Worm (Caenorhabditis elegans) whole organism, late embryonic: ENCODE results near the gene ceh-90.

ENCODE experiments used
- F13H6.1 ChIP-seq: sonication (generic microtip); optimal IDR thresholded peaks from 2 replicates; lab custom pipeline; 2016; ENCODE audit warnings: missing genetic modification characterization, missing compliant biosample characterization
- ama-1 ChIP-seq: fragments of 150-350 bp; optimal IDR thresholded peaks from 2 replicates; lab custom pipeline; 2014
- ceh-14 ChIP-seq: sonication (generic microtip); optimal IDR thresholded peaks from 2 replicates; lab custom pipeline; 2016; ENCODE audit warnings: missing genotype, missing genetic modification characterization, missing compliant biosample characterization
- ceh-22 ChIP-seq: sonication (generic microtip); optimal IDR thresholded peaks from 2 replicates; lab custom pipeline; 2017; ENCODE audit warnings: missing biosample characterization, missing genetic modification characterization
- ceh-9 ChIP-seq: sonication (generic microtip); optimal IDR thresholded peaks from 2 replicates; lab custom pipeline; 2016; ENCODE audit warnings: mild to moderate bottlenecking, missing genetic modification characterization, inconsistent platforms, missing compliant biosample characterization
- nfya-1 ChIP-seq: sonication (generic microtip); optimal IDR thresholded peaks from 2 replicates; lab custom pipeline; 2017; ENCODE audit warnings: missing genetic modification characterization, mild to moderate bottlenecking, missing compliant biosample characterization, antibody characterized with exemption, moderate library complexity
- nhr-11 ChIP-seq: fragments of 150-350 bp; optimal IDR thresholded peaks from 2 replicates; lab custom pipeline; 2014; ENCODE audit warnings: missing biosample characterization, missing genetic modification characterization
- pqm-1 ChIP-seq: sonication (generic microtip); optimal IDR thresholded peaks from 2 replicates; lab custom pipeline; 2016; ENCODE audit warnings: missing genetic modification characterization, missing compliant biosample characterization
- sox-4 ChIP-seq: sonication (generic microtip); optimal IDR thresholded peaks from 2 replicates; lab custom pipeline; 2017; ENCODE audit warnings: mild to moderate bottlenecking, missing genetic modification characterization, inconsistent platforms, missing compliant biosample characterization
- unc-3 ChIP-seq, 2 experiments: fragments of 200-800 bp in 1 of 2; sonication (Bioruptor generic) in 1 of 2; sonication (generic microtip) in 1 of 2; conservative IDR thresholded peaks in 1 of 2; optimal IDR thresholded peaks in 1 of 2; 2 replicates each; pipeline versions ENCODE4 v1.3.6 to Lab custom; 2016 to 2022; ENCODE audit warnings: missing compliant biosample characterization in 2 of 2, missing genetic modification characterization in 2 of 2, missing genetic modification reagents in 1 of 2
- unc-86 ChIP-seq: sonication (generic microtip); optimal IDR thresholded peaks from 2 replicates; lab custom pipeline; 2016; ENCODE audit warnings: missing genetic modification characterization, missing compliant biosample characterization

- TF ChIP-seq unc-86 (no peak), nhr-11 (tag; lab: Kevin White, UChicago) (no peak), ama-1 (lab: Kevin White, UChicago) (no peak), ceh-14 (tag; lab: Kevin White, UChicago) (no peak), nfya-1 (tag; lab: Kevin White, UChicago) (no peak), ceh-9 (tag; lab: Kevin White, UChicago) (no peak), ceh-22 (tag; lab: Kevin White, UChicago) (no peak), pqm-1 (tag; lab: Kevin White, UChicago) (no peak), unc-3 (GFP tag; conservative IDR thresholded peaks at IDR 0.05; lab: Robert Waterston, UW) (no peak), unc-3 (tag; optimal IDR thresholded peaks at IDR 0.05; lab: Kevin White, UChicago) (no peak), F13H6.1 (tag; lab: Kevin White, UChicago) (no peak), sox-4 (no peak)
Measured at ce11 chrX:14125870-14126269, 30.9 kb downstream of the ceh-90 start, which contains the start of gene F28H6.6.
